Worm (Caenorhabditis elegans): Measurements from ENCODE around the gene dpy-4.

dpy-4 gene

ce11 chrIV:14959375-14959774 is 27.2 kb downstream of the dpy-4 start:
- TF ChIP-seq sma-9 (GFP tag; optimal IDR thresholded peaks at IDR 0.05) (no peak), sma-9 (tag; optimal IDR thresholded peaks at IDR 0.05) (no peak), F13H6.1 (tag; optimal IDR thresholded peaks at IDR 0.05) (peak; percentile 29), nhr-6 (tag; optimal IDR thresholded peaks at IDR 0.05) (peak; percentile 38), lsy-2 (tag; optimal IDR thresholded peaks at IDR 0.05) (peak; percentile 68 to 89), nhr-77 (tag; optimal IDR thresholded peaks at IDR 0.05) (no peak), dmd-4 (tag; optimal IDR thresholded peaks at IDR 0.05) (no peak), ztf-1 (GFP tag; conservative IDR thresholded peaks at IDR 0.05) (no peak), egl-27 (tag; optimal IDR thresholded peaks at IDR 0.05) (no peak), sem-4 (tag; optimal IDR thresholded peaks at IDR 0.05) (no peak), snpc-4 (tag; optimal IDR thresholded peaks at IDR 0.05) (peak; percentile 65), gmeb-1 (tag; optimal IDR thresholded peaks at IDR 0.05) (peak; percentile 97), nhr-129 (tag; optimal IDR thresholded peaks at IDR 0.05) (peak; percentile 92), nhr-11 (tag; optimal IDR thresholded peaks at IDR 0.05) (no peak), elt-3 (tag; optimal IDR thresholded peaks at IDR 0.05) (no peak), ztf-4 (tag; optimal IDR thresholded peaks at IDR 0.05) (no peak), C34F6.9 (tag; optimal IDR thresholded peaks at IDR 0.05) (peak; percentile 89), ZK546.5 (tag; optimal IDR thresholded peaks at IDR 0.05) (no peak), nhr-21 (tag; optimal IDR thresholded peaks at IDR 0.05) (peak; percentile 41), lin-11 (tag; optimal IDR thresholded peaks at IDR 0.05) (no peak), ceh-16 (tag; optimal IDR thresholded peaks at IDR 0.05) (no peak), peb-1 (tag; optimal IDR thresholded peaks at IDR 0.05) (no peak), nhr-10 (tag; optimal IDR thresholded peaks at IDR 0.05) (no peak), lin-13 (GFP tag; optimal IDR thresholded peaks at IDR 0.05) (peak; percentile 62), mab-5 (tag; optimal IDR thresholded peaks at IDR 0.05) (no peak), nhr-237 (tag; optimal IDR thresholded peaks at IDR 0.05) (no peak), elt-1 (tag; optimal IDR thresholded peaks at IDR 0.05) (no peak), unc-55 (GFP tag; optimal IDR thresholded peaks at IDR 0.05) (peak; percentile 94), alr-1 (tag; optimal IDR thresholded peaks at IDR 0.05) (no peak), mdl-1 (tag; optimal IDR thresholded peaks at IDR 0.05) (no peak), lin-39 (tag; optimal IDR thresholded peaks at IDR 0.05) (no peak), unc-62 (GFP tag; optimal IDR thresholded peaks at IDR 0.05) (no peak), nhr-23 (tag; optimal IDR thresholded peaks at IDR 0.05) (no peak), nhr-25 (tag; optimal IDR thresholded peaks at IDR 0.05) (peak; percentile 70), skn-1 (tag; optimal IDR thresholded peaks at IDR 0.05) (no peak), R02D3.7 (tag; optimal IDR thresholded peaks at IDR 0.05) (no peak), ztf-11 (tag; optimal IDR thresholded peaks at IDR 0.05) (no peak), crh-2 (tag; optimal IDR thresholded peaks at IDR 0.05) (peak; percentile 78), zag-1 (tag; optimal IDR thresholded peaks at IDR 0.05) (no peak), fos-1 (tag; optimal IDR thresholded peaks at IDR 0.05) (peak; percentile 90), sma-3 (GFP tag; optimal IDR thresholded peaks at IDR 0.05) (peak; percentile 55), nhr-12 (tag; optimal IDR thresholded peaks at IDR 0.05) (no peak), blmp-1 (tag; optimal IDR thresholded peaks at IDR 0.05; ENCODE audit: insufficient read depth) (no peak), unc-39 (tag; optimal IDR thresholded peaks at IDR 0.05) (no peak), mbf-1 (tag; optimal IDR thresholded peaks at IDR 0.05) (no peak), Y55F3AM.14 (GFP tag; optimal IDR thresholded peaks at IDR 0.05) (no peak), aly-2 (tag; optimal IDR thresholded peaks at IDR 0.05) (no peak), ama-1 (optimal IDR thresholded peaks at IDR 0.05) (no peak), ceh-82 (tag; optimal IDR thresholded peaks at IDR 0.05) (no peak)

ce11 chrIV:14958551-14958950 is 28.0 kb downstream of the dpy-4 start, which contains the start of gene Y41E3.1:
Y41E3.1 (minus strand) TSS chrIV:14958874.
- TF ChIP-seq ztf-11 (tag; optimal IDR thresholded peaks at IDR 0.05) (no peak), C34F6.9 (tag; optimal IDR thresholded peaks at IDR 0.05) (no peak), lin-39 (tag; optimal IDR thresholded peaks at IDR 0.05) (no peak), nhr-23 (tag; optimal IDR thresholded peaks at IDR 0.05) (no peak), nhr-12 (tag; optimal IDR thresholded peaks at IDR 0.05) (no peak), alr-1 (tag; optimal IDR thresholded peaks at IDR 0.05) (no peak), mdl-1 (tag; optimal IDR thresholded peaks at IDR 0.05) (no peak), unc-55 (GFP tag; optimal IDR thresholded peaks at IDR 0.05) (no peak), elt-3 (tag; optimal IDR thresholded peaks at IDR 0.05) (no peak), dmd-4 (tag; optimal IDR thresholded peaks at IDR 0.05) (no peak), nhr-129 (tag; optimal IDR thresholded peaks at IDR 0.05) (no peak), lin-13 (GFP tag; optimal IDR thresholded peaks at IDR 0.05) (no peak), unc-39 (tag; optimal IDR thresholded peaks at IDR 0.05) (no peak), lsy-2 (tag; optimal IDR thresholded peaks at IDR 0.05) (no peak), snpc-4 (tag; optimal IDR thresholded peaks at IDR 0.05) (no peak), F13H6.1 (tag; optimal IDR thresholded peaks at IDR 0.05) (no peak), aly-2 (tag; optimal IDR thresholded peaks at IDR 0.05) (no peak), egl-27 (tag; optimal IDR thresholded peaks at IDR 0.05) (no peak), nhr-77 (tag; optimal IDR thresholded peaks at IDR 0.05) (no peak)

Measured in whole organism, L2 larva.